Worm (Caenorhabditis elegans) whole organism, mixed stage, embryonic: Measurements from ENCODE around the gene vps-33.1.

Source experiments
- blmp-1 ChIP-seq: fragments of 150-350 bp; optimal IDR thresholded peaks from 2 replicates; lab custom pipeline; 2014; ENCODE audit warnings: missing biosample characterization, missing genetic modification characterization
- elt-1 ChIP-seq: sonication (generic microtip); optimal IDR thresholded peaks from 2 replicates; lab custom pipeline; 2017; ENCODE audit warnings: missing genetic modification characterization, mild to moderate bottlenecking, missing compliant biosample characterization, antibody characterized with exemption, moderate library complexity, borderline replicate concordance; ENCODE audit not compliant: insufficient read depth
- elt-3 ChIP-seq: fragments of 150-350 bp; optimal IDR thresholded peaks from 2 replicates; lab custom pipeline; 2014; ENCODE audit warnings: missing biosample characterization, missing genetic modification characterization
- flh-1 ChIP-seq: fragments of 200-800 bp; sonication (Bioruptor generic); optimal IDR thresholded peaks from 2 replicates; lab custom pipeline; 2018; ENCODE audit warnings: mild to moderate bottlenecking, missing genetic modification characterization, moderate library complexity, missing compliant biosample characterization
- mep-1 ChIP-seq: fragments of 150-350 bp; optimal IDR thresholded peaks from 2 replicates; lab custom pipeline; 2017; ENCODE audit warnings: missing biosample characterization, missing genetic modification reagents, missing genetic modification characterization, inconsistent platforms
- nhr-12 ChIP-seq: fragments of 150-350 bp; optimal IDR thresholded peaks from 2 replicates; lab custom pipeline; 2014; ENCODE audit warnings: missing biosample characterization, missing genetic modification characterization
- nhr-28 ChIP-seq: fragments of 150-350 bp; optimal IDR thresholded peaks from 2 replicates; lab custom pipeline; 2014; ENCODE audit warnings: missing biosample characterization, missing genetic modification characterization
- snpc-4 ChIP-seq: fragments of 150-350 bp; optimal IDR thresholded peaks from 2 replicates; lab custom pipeline; 2014; ENCODE audit warnings: missing biosample characterization, missing genetic modification characterization
- unc-62 ChIP-seq: fragments of 150-350 bp; optimal IDR thresholded peaks from 2 replicates; lab custom pipeline; 2014; ENCODE audit warnings: missing biosample characterization, missing genetic modification reagents, missing genetic modification characterization

DNA sequence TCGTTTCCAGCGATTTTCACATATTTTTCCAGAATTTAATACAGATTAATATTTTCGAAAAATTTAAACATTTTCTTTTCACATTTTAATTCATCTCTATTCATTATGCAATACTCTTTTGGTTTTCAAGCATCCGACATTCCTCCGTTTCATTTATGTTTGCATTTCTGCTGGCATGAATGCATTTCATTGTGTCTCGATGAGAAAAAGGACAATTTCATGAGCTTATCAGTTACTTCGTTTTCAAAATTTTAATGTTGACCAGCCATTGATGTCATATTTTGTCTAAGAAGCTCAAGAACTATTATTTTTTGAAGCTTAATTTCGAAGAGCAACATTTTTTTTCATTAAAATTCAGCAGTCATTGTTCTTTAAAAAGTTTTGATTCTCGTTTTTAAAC lies 17.9 kb downstream of the vps-33.1 start:
- TF ChIP-seq elt-3 (tag; lab: Kevin White, UChicago), result no peak
- no peak for TF ChIP-seq nhr-28 (tag; lab: Kevin White, UChicago)
- TF ChIP-seq nhr-12 (tag; lab: Kevin White, UChicago), result no peak
- no peak for TF ChIP-seq flh-1
- TF ChIP-seq elt-1 (tag; lab: Kevin White, UChicago), result no peak
- TF ChIP-seq snpc-4 (tag; lab: Kevin White, UChicago), result no peak
- TF ChIP-seq blmp-1, result no peak
- TF ChIP-seq unc-62 (GFP tag; lab: Kevin White, UChicago), result no peak
- TF ChIP-seq mep-1 (tag; lab: Kevin White, UChicago), result no peak
